Worm (Caenorhabditis elegans) whole organism, L1 larva: ENCODE measurements around the gene dct-8.

Source experiments
- C16A3.4 ChIP-seq: fragments of 150-350 bp; optimal IDR thresholded peaks from 2 replicates; lab custom pipeline; 2014; ENCODE audit warnings: missing biosample characterization, missing genetic modification characterization
- C34B4.2 ChIP-seq: sonication (generic microtip); optimal IDR thresholded peaks from 2 replicates; lab custom pipeline; 2017; ENCODE audit warnings: mild to moderate bottlenecking, missing genetic modification characterization, missing compliant biosample characterization
- F16B12.6 ChIP-seq: fragments of 150-350 bp; optimal IDR thresholded peaks from 2 replicates; lab custom pipeline; 2014; ENCODE audit warnings: missing biosample characterization, missing genetic modification characterization
- alr-1 ChIP-seq: fragments of 200-800 bp; sonication (Bioruptor generic); optimal IDR thresholded peaks from 2 replicates; lab custom pipeline; 2018; ENCODE audit warnings: borderline replicate concordance, mild to moderate bottlenecking, missing genetic modification characterization, missing compliant biosample characterization
- ceh-88 ChIP-seq: fragments of 200-800 bp; sonication (Bioruptor generic); IDR thresholded peaks from 2 replicates; pipeline ENCODE4 v1.3.6; 2022; ENCODE audit warnings: missing genetic modification characterization, missing compliant biosample characterization
- ceh-90 ChIP-seq: sonication (generic microtip); optimal IDR thresholded peaks from 2 replicates; lab custom pipeline; 2016; ENCODE audit warnings: missing genetic modification characterization, missing compliant biosample characterization
- dpl-1 ChIP-seq, 3 experiments: fragments of 150-350 bp in 2 of 3; sonication (generic microtip) in 1 of 3; optimal IDR thresholded peaks; 2 replicates each; lab custom pipeline; 2014 to 2017; ENCODE audit warnings: missing biosample characterization in 3 of 3, missing genetic modification characterization in 3 of 3, missing genetic modification reagents in 3 of 3
- dsc-1 ChIP-seq: sonication (generic microtip); optimal IDR thresholded peaks from 2 replicates; lab custom pipeline; 2016; ENCODE audit warnings: mild to moderate bottlenecking, missing genetic modification characterization, missing compliant biosample characterization
- efl-1 ChIP-seq, 4 experiments: fragments of 150-350 bp; optimal IDR thresholded peaks in 3 of 4; peaks in 1 of 4; 1 replicate in 1 of 4; 2 replicates in 3 of 4; lab custom pipeline; 2014; ENCODE audit warnings: missing biosample characterization in 2 of 4, missing genetic modification characterization in 2 of 4, missing genetic modification reagents in 2 of 4
- elt-2 ChIP-seq: sonication (generic microtip); optimal IDR thresholded peaks from 2 replicates; lab custom pipeline; 2016; ENCODE audit warnings: missing genetic modification characterization, mild to moderate bottlenecking, inconsistent platforms, missing compliant biosample characterization, missing genetic modification reagents
- fkh-4 ChIP-seq: sonication (generic microtip); optimal IDR thresholded peaks from 2 replicates; lab custom pipeline; 2016; ENCODE audit warnings: missing compliant biosample characterization, missing genetic modification characterization, borderline replicate concordance
- hlh-17 ChIP-seq: fragments of 200-800 bp; sonication (Bioruptor generic); optimal IDR thresholded peaks from 2 replicates; lab custom pipeline; 2018; ENCODE audit warnings: missing genetic modification characterization, mild to moderate bottlenecking, missing compliant biosample characterization, moderate library complexity, borderline replicate concordance
- hpl-2 ChIP-seq: fragments of 150-350 bp; optimal IDR thresholded peaks from 2 replicates; lab custom pipeline; 2014; ENCODE audit warnings: missing biosample characterization, missing genetic modification reagents, missing genetic modification characterization
- isw-1 ChIP-seq: fragments of 200-800 bp; sonication (Bioruptor generic); IDR thresholded peaks from 2 replicates; pipeline ENCODE4 v1.3.6; 2022; ENCODE audit warnings: missing genetic modification characterization, missing compliant biosample characterization
- lin-15B ChIP-seq: fragments of 150-350 bp; sonication (generic microtip); optimal IDR thresholded peaks from 3 replicates; lab custom pipeline; 2014; ENCODE audit warnings: missing biosample characterization, missing genetic modification characterization
- lin-35 ChIP-seq, 2 experiments: fragments of 150-350 bp; optimal IDR thresholded peaks; 2 replicates each; lab custom pipeline; 2014; ENCODE audit warnings: missing biosample characterization in 2 of 2, missing genetic modification characterization in 2 of 2, missing genetic modification reagents in 2 of 2
- lin-39 ChIP-seq: fragments of 150-350 bp; optimal IDR thresholded peaks from 2 replicates; lab custom pipeline; 2014; ENCODE audit warnings: missing biosample characterization, missing genetic modification reagents, missing genetic modification characterization
- mab-9 ChIP-seq: fragments of 200-800 bp; sonication (Bioruptor generic); IDR thresholded peaks from 2 replicates; pipeline ENCODE4 v1.3.6; 2022; ENCODE audit warnings: missing genetic modification reagents, missing genetic modification characterization, missing compliant biosample characterization
- mdl-1 ChIP-seq, 2 experiments: fragments of 150-350 bp; optimal IDR thresholded peaks; 2 replicates each; lab custom pipeline; 2014 to 2017; ENCODE audit warnings: missing biosample characterization in 2 of 2, missing genetic modification characterization in 2 of 2, inconsistent platforms in 1 of 2
- mep-1 ChIP-seq: fragments of 150-350 bp; optimal IDR thresholded peaks from 2 replicates; lab custom pipeline; 2014; ENCODE audit warnings: missing biosample characterization, missing genetic modification characterization
- nhr-11 ChIP-seq: fragments of 150-350 bp; optimal IDR thresholded peaks from 2 replicates; lab custom pipeline; 2014; ENCODE audit warnings: missing biosample characterization, missing genetic modification characterization
- nhr-19 ChIP-seq: fragments of 200-800 bp; sonication (Bioruptor generic); conservative IDR thresholded peaks from 2 replicates; pipeline ENCODE4 v1.3.6; 2022; ENCODE audit warnings: missing genetic modification characterization, missing compliant biosample characterization
- nhr-20 ChIP-seq: sonication (generic microtip); optimal IDR thresholded peaks from 2 replicates; lab custom pipeline; 2016; ENCODE audit warnings: mild to moderate bottlenecking, missing genetic modification characterization, missing compliant biosample characterization
- nhr-237 ChIP-seq: fragments of 150-350 bp; optimal IDR thresholded peaks from 2 replicates; lab custom pipeline; 2014; ENCODE audit warnings: missing biosample characterization, missing genetic modification characterization
- nhr-47 ChIP-seq: sonication (generic microtip); optimal IDR thresholded peaks from 2 replicates; lab custom pipeline; 2016; ENCODE audit warnings: mild to moderate bottlenecking, missing genetic modification characterization, moderate library complexity, missing compliant biosample characterization
- nhr-76 ChIP-seq: sonication (generic microtip); optimal IDR thresholded peaks from 2 replicates; lab custom pipeline; 2017; ENCODE audit warnings: missing biosample characterization, missing genetic modification characterization
- nhr-84 ChIP-seq: sonication (generic microtip); optimal IDR thresholded peaks from 2 replicates; lab custom pipeline; 2017; ENCODE audit warnings: missing biosample characterization, missing genetic modification characterization
- nhr-85 ChIP-seq: sonication (generic microtip); peaks from one replicate; lab custom pipeline; 2016; ENCODE audit warnings: missing genetic modification characterization, inconsistent platforms, missing compliant biosample characterization
- nhr-90 ChIP-seq: sonication (generic microtip); optimal IDR thresholded peaks from 2 replicates; lab custom pipeline; 2016; ENCODE audit warnings: mild to moderate bottlenecking, missing genetic modification characterization, missing compliant biosample characterization; ENCODE audit not compliant: poor library complexity
- pax-3 ChIP-seq: fragments of 200-800 bp; sonication (Bioruptor generic); optimal IDR thresholded peaks from 2 replicates; lab custom pipeline; 2018; ENCODE audit warnings: mild to moderate bottlenecking, missing genetic modification characterization, moderate library complexity, missing compliant biosample characterization
- pqm-1 ChIP-seq: sonication (generic microtip); optimal IDR thresholded peaks from 3 replicates; lab custom pipeline; 2017; ENCODE audit warnings: missing biosample characterization, missing genetic modification characterization
- skn-1 ChIP-seq: fragments of 150-350 bp; optimal IDR thresholded peaks from 2 replicates; lab custom pipeline; 2014; ENCODE audit warnings: missing biosample characterization, missing genetic modification characterization
- snpc-4 ChIP-seq: fragments of 150-350 bp; optimal IDR thresholded peaks from 2 replicates; lab custom pipeline; 2014; ENCODE audit warnings: missing biosample characterization, missing genetic modification characterization
- sptf-1 ChIP-seq: fragments of 150-350 bp; optimal IDR thresholded peaks from 2 replicates; lab custom pipeline; 2014; ENCODE audit warnings: missing biosample characterization, missing genetic modification characterization
- swsn-7 ChIP-seq: sonication (generic microtip); optimal IDR thresholded peaks from 2 replicates; lab custom pipeline; 2016; ENCODE audit warnings: missing genetic modification characterization, missing compliant biosample characterization
- tbx-2 ChIP-seq: sonication (generic microtip); optimal IDR thresholded peaks from 2 replicates; lab custom pipeline; 2016; ENCODE audit warnings: missing genetic modification characterization, missing compliant biosample characterization
- vab-15 ChIP-seq: sonication (generic microtip); optimal IDR thresholded peaks from 2 replicates; lab custom pipeline; 2017; ENCODE audit warnings: missing genotype, mild to moderate bottlenecking, missing genetic modification characterization, missing compliant biosample characterization
- zag-1 ChIP-seq: fragments of 150-350 bp; optimal IDR thresholded peaks from 2 replicates; lab custom pipeline; 2014; ENCODE audit warnings: missing biosample characterization, missing genetic modification characterization
- zip-4 ChIP-seq: fragments of 200-800 bp; sonication (Bioruptor generic); optimal IDR thresholded peaks from 2 replicates; lab custom pipeline; 2018; ENCODE audit warnings: mild to moderate bottlenecking, missing genetic modification characterization, moderate library complexity, missing compliant biosample characterization
- ztf-4 ChIP-seq: fragments of 150-350 bp; optimal IDR thresholded peaks from 2 replicates; lab custom pipeline; 2014; ENCODE audit warnings: missing biosample characterization, missing genetic modification characterization

Gene dct-8

DNA sequence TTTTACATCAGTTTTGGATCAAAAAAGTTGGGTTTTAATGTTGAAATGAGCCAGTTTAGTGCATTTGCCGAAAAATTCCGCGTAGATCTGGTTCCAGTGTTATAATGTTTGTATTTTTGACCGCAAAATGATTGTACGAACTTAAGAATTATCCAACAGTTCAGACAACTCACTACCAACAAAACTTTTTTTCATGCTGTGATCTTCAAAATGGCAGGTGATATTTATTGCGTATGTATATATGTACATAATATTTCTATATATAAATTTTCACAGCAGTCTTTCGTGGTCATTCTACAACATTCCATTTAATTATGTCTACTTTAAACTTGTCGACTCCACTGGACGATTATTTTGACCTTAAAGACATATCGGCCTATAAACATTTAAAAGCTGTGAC, 20.4 kb downstream of the dct-8 start, which contains the start of gene srz-20:
TSS of gene srz-20 (plus strand) at position 301 of the 400 bp plus-strand sequence.
- TF ChIP-seq nhr-76 (tag; lab: Kevin White, UChicago) (no peak), alr-1 (tag; lab: Kevin White, UChicago) (no peak), hlh-17 (no peak), nhr-90 (tag; lab: Kevin White, UChicago) (no peak), dpl-1 (GFP tag; optimal IDR thresholded peaks at IDR 0.05; lab: Kevin White, UChicago) (no peak)

- TF ChIP-seq lin-39 (tag; lab: Kevin White, UChicago) (no peak), ztf-4 (tag; lab: Kevin White, UChicago) (no peak), ceh-90 (tag; lab: Kevin White, UChicago) (no peak), nhr-90 (tag; lab: Kevin White, UChicago) (no peak), F16B12.6 (tag; lab: Kevin White, UChicago) (no peak), elt-2 (tag; lab: Kevin White, UChicago) (no peak), nhr-19 (GFP tag; lab: Robert Waterston, UW) (no peak), lin-35 (GFP tag; optimal IDR thresholded peaks at IDR 0.05; lab: Kevin White, UChicago) (no peak), C34B4.2 (tag; lab: Kevin White, UChicago) (no peak), hpl-2 (GFP tag; lab: Kevin White, UChicago) (no peak), nhr-85 (tag; lab: Kevin White, UChicago) (no peak), nhr-237 (tag; lab: Kevin White, UChicago) (no peak), efl-1 (optimal IDR thresholded peaks at IDR 0.05; lab: Kevin White, UChicago) (no peak), efl-1 (GFP tag; optimal IDR thresholded peaks at IDR 0.05 in 1 of 2; lab: Kevin White, UChicago) (no peak), zip-4 (GFP tag; lab: Kevin White, UChicago) (no peak)
These were observed 22.5 kb downstream of the dct-8 start, which contains the start of gene F56D6.14 for ce11 chrIV:3917405-3917804. TSS of gene F56D6.14 (plus strand) at chrIV:3917705.

- TF ChIP-seq nhr-47 (tag; lab: Kevin White, UChicago) (no peak), nhr-11 (tag; lab: Kevin White, UChicago) (no peak), C16A3.4 (tag; lab: Kevin White, UChicago) (no peak), dsc-1 (tag; lab: Kevin White, UChicago) (no peak), lin-15B (tag; lab: Kevin White, UChicago) (no peak), skn-1 (tag; lab: Kevin White, UChicago) (no peak), mep-1 (tag; lab: Kevin White, UChicago) (no peak), nhr-20 (no peak), nhr-84 (tag; lab: Kevin White, UChicago) (no peak), vab-15 (tag; lab: Kevin White, UChicago) (no peak), swsn-7 (no peak)
- TF ChIP-seq, all 84 proteins: peak for 0
These were observed 23.3 kb downstream of the dct-8 start, which contains the start of gene F56D6.23 for ce11 chrIV:3918160-3918559. TSS of gene F56D6.23 (plus strand) at chrIV:3918460.

DNA sequence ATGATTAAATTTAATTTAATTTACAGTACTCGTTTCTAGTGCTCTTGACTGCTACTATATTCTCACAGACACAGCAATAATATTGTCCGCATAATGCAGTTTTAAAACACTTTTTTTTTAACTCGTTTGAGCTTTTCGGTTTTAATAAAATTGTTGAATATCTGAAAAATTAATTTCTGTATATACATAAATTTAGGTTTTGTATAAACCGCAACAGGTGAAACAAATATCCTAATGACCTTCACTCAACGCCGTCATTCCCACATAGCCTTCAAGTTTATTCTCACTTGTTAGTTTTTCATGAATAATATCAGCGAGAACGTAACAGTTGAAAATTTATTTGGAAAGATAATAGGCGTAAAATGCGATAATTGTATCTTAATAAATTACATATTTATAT, 24.6 kb downstream of the dct-8 start, which contains the start of gene srz-19:
TSS of gene srz-19 (plus strand) at position 301 of the 400 bp plus-strand sequence.
- no peak for TF ChIP-seq tbx-2
- no peak for TF ChIP-seq nhr-20
- TF ChIP-seq ceh-88: no peak
- TF ChIP-seq zag-1: no peak
- TF ChIP-seq swsn-7: no peak
- no peak for TF ChIP-seq snpc-4 (tag; lab: Kevin White, UChicago)
- TF ChIP-seq pqm-1 (tag; lab: Kevin White, UChicago): no peak
- TF ChIP-seq fkh-4: no peak
- no peak for TF ChIP-seq sptf-1 (tag; lab: Kevin White, UChicago)
- no peak for TF ChIP-seq hpl-2 (GFP tag; lab: Kevin White, UChicago)
- TF ChIP-seq nhr-237 (tag; lab: Kevin White, UChicago): no peak
- TF ChIP-seq pax-3 (tag; lab: Kevin White, UChicago): no peak
- TF ChIP-seq mdl-1 (tag; optimal IDR thresholded peaks at IDR 0.05; lab: Kevin White, UChicago): no peak
- no peak for TF ChIP-seq mab-9 (GFP tag; lab: Robert Waterston, UW)
- no peak for TF ChIP-seq F16B12.6 (tag; lab: Kevin White, UChicago)
- no peak for TF ChIP-seq isw-1
